Fruit fly (Drosophila melanogaster): Measurements from ENCODE around the gene CG43783.

The CG43783 gene

DNA sequence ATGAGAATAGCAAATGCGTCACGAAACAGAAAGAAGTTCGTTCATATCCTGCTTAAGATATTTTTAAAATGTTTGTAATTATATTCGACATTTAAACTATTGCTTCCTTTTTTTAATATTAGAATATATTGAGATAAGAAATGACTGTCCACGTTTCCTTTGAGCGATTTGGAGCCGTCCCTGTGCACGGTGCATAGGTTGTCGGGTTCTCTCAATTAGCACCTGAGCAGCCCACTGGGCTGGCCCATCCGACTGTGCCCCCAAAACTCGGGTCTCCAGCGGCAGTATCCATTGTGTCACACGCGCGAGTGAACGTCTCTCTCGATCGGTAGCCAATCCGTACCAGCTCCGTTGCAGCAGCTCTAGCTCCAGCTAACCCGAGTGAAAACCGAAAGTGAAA, 4.5 kb upstream of the CG43783 start, which contains the start of gene CG13313:
Gene CG13313, plus strand, starts transcription at position 301 of the 400 bp plus-strand sequence.
- TF ChIP-seq Met (GFP tag; optimal IDR thresholded peaks at IDR 0.05) (no peak), dac (GFP tag; optimal IDR thresholded peaks at IDR 0.05) (no peak), CG11762 (GFP tag; optimal IDR thresholded peaks at IDR 0.05; ENCODE audit: insufficient read depth) (no peak), CG8119 (GFP tag; IDR thresholded peaks at IDR 0.05) (no peak), CG32006 (GFP tag; optimal IDR thresholded peaks at IDR 0.05) (no peak), CG15336 (GFP tag; IDR thresholded peaks at IDR 0.05) (no peak), Hr38 (GFP tag; optimal IDR thresholded peaks at IDR 0.05) (no peak), Ets21C (GFP tag; optimal IDR thresholded peaks at IDR 0.05) (no peak), salr (GFP tag; optimal IDR thresholded peaks at IDR 0.05) (no peak), CG11902 (GFP tag; optimal IDR thresholded peaks at IDR 0.05) (no peak), Eip93F (GFP tag; optimal IDR thresholded peaks at IDR 0.05) (no peak), pdm3 (GFP tag; optimal IDR thresholded peaks at IDR 0.05) (no peak), acj6 (GFP tag; optimal IDR thresholded peaks at IDR 0.05) (no peak), Gug (GFP tag; IDR thresholded peaks at IDR 0.05) (no peak), cyc (GFP tag; optimal IDR thresholded peaks at IDR 0.05) (no peak), Sox15 (GFP tag; optimal IDR thresholded peaks at IDR 0.05) (no peak), CG6854 (GFP tag; optimal IDR thresholded peaks at IDR 0.05) (no peak), spab (GFP tag; optimal IDR thresholded peaks at IDR 0.05) (no peak), CG11294 (GFP tag; IDR thresholded peaks at IDR 0.05) (no peak)

DNA sequence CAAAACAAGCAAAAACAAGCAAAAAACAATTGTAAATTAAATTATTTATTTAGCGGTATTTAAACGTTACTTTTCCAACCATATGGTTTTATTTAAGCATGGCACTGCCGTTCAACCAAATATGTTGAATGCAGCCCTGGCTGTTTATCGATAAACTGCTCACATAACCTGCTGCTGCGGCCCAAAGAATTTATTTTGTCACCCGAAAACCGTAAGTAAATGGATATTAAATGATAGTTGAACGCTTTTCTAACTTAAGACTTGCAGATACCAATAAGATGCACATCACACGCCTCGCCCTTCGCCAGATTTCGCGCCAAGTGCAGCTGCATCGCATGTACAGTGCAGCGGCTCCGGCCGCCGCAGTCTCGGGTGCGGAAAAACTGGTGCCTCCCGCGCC, 2.6 kb upstream of the CG43783 start, which contains the start of gene mRpL12:
Gene mRpL12, plus strand, starts transcription at position 123 of the 400 bp plus-strand sequence.
- TF ChIP-seq dac (GFP tag; optimal IDR thresholded peaks at IDR 0.05) = no peak
- no peak for TF ChIP-seq CG11294 (GFP tag; IDR thresholded peaks at IDR 0.05)
- no peak for TF ChIP-seq CG31627 (GFP tag; optimal IDR thresholded peaks at IDR 0.05)
- TF ChIP-seq fkh (GFP tag; optimal IDR thresholded peaks at IDR 0.05) = peak; percentile 61
- TF ChIP-seq CG6854 (GFP tag; optimal IDR thresholded peaks at IDR 0.05) = no peak
- no peak for TF ChIP-seq Gug (GFP tag; IDR thresholded peaks at IDR 0.05)
- no peak for TF ChIP-seq vri (GFP tag; optimal IDR thresholded peaks at IDR 0.05)
- TF ChIP-seq Blimp-1 (GFP tag; optimal IDR thresholded peaks at IDR 0.05) = no peak

DNA sequence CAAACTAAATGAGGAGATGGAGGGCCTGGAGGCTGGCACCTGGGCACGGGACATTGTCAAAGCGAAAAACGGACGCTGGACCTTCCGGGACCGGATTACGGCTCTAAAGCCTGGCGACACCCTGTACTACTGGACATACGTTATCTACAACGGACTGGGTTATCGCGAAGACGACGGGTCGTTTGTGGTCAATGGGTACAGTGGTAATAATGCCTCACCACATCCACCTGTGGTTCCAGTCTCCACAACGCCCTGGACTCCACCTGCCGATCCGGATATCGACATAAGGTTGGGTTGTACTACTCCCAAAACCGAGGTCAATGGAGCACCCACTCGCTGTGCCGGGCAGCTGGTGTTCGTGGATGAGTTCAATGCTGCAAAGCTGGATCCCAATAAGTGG, 1.1 kb upstream of the CG43783 start:
- TF ChIP-seq Eip78C (GFP tag) (no peak), svp (GFP tag) (peak; percentile 92)

DNA sequence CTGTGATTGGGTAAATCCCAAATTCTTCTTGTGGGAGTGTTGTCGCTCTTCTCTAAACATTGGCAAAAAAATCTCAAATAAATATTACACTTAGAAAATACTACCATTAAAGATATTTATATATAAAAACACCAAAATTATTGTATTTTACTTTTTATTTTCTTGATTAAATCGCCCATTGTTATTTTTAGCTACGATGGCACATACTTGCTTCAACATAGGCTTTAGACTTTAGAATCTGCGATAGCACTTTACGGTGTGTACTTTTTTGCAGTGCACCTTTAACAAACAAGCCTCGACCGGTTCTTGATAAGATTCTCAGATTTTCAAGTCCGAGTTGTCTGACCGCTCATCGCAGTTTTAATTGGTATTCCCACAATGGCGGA, 569 bp upstream of the CG43783 start, which contains the start of gene GNBP3:
Gene GNBP3, plus strand, starts transcription at position 374 of the 386 bp plus-strand sequence.
- TF ChIP-seq spab (GFP tag; optimal IDR thresholded peaks at IDR 0.05) (peak; percentile 85), CG10669 (GFP tag; optimal IDR thresholded peaks at IDR 0.05) (peak; percentile 89), Ets96B (tag; optimal IDR thresholded peaks at IDR 0.05) (peak; percentile 92), CG31627 (GFP tag; optimal IDR thresholded peaks at IDR 0.05) (peak; percentile 89), CG34406 (GFP tag; optimal IDR thresholded peaks at IDR 0.05) (peak; percentile 93), CG6792 (GFP tag; optimal IDR thresholded peaks at IDR 0.05) (peak; percentile 93), svp (GFP tag) (peak; percentile 94), fd85E (GFP tag; optimal IDR thresholded peaks at IDR 0.05) (peak; percentile 81), Eip78C (GFP tag) (peak; percentile 98), Gug (GFP tag; IDR thresholded peaks at IDR 0.05) (peak; percentile 77), salr (GFP tag; optimal IDR thresholded peaks at IDR 0.05) (peak; percentile 76 to 79), CG7368 (GFP tag; optimal IDR thresholded peaks at IDR 0.05) (peak; percentile 88), Blimp-1 (GFP tag; optimal IDR thresholded peaks at IDR 0.05) (peak; percentile 86), vri (GFP tag; optimal IDR thresholded peaks at IDR 0.05) (peak; percentile 94), CG8319 (GFP tag; optimal IDR thresholded peaks at IDR 0.05) (peak; percentile 71), CG15336 (GFP tag; IDR thresholded peaks at IDR 0.05) (peak; percentile 90), CG4318 (GFP tag; optimal IDR thresholded peaks at IDR 0.05) (no peak), CG16779 (tag; optimal IDR thresholded peaks at IDR 0.05) (peak; percentile 87), Hr4 (GFP tag; optimal IDR thresholded peaks at IDR 0.05) (peak; percentile 78), CG6854 (GFP tag; optimal IDR thresholded peaks at IDR 0.05) (peak; percentile 95), acj6 (GFP tag; optimal IDR thresholded peaks at IDR 0.05) (peak; percentile 91), pdm3 (GFP tag; optimal IDR thresholded peaks at IDR 0.05) (no peak), CG10631 (GFP tag; optimal IDR thresholded peaks at IDR 0.05) (peak; percentile 92), CG6276 (GFP tag; optimal IDR thresholded peaks at IDR 0.05) (no peak), CG6808 (GFP tag; optimal IDR thresholded peaks at IDR 0.05) (peak; percentile 90), cyc (GFP tag; optimal IDR thresholded peaks at IDR 0.05) (peak; percentile 93), Met (GFP tag; optimal IDR thresholded peaks at IDR 0.05) (no peak), achi (GFP tag; optimal IDR thresholded peaks at IDR 0.05) (peak; percentile 90), CG6163 (GFP tag; IDR thresholded peaks at IDR 0.05) (peak; percentile 97), esn (GFP tag; optimal IDR thresholded peaks at IDR 0.05) (peak; percentile 97), Smox (GFP tag; optimal IDR thresholded peaks at IDR 0.05) (peak; percentile 94), CG3919 (GFP tag; optimal IDR thresholded peaks at IDR 0.05) (peak; percentile 95), CG8632 (GFP tag; optimal IDR thresholded peaks at IDR 0.05) (peak; percentile 89)

Data from whole organism, prepupa.